Worm (Caenorhabditis elegans): ENCODE measurements around the gene srh-284.

Gene srh-284

DNA sequence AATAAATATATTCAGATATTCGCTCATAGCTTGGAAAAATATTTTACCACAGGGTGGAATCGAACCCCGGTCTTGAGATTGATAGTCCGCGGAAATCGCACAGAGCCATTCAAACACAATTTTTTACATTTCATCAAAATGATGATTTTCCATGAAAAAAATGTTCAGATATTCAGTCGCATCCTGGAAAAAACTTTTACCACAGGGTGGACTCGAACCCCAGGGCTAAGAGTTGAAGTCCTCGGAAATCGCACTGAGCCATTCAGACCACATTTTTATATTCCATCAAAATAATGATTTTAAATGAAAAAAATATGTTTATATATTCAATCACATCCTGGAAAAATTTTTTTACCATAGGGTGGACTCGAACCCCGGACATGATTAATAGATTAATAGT lies 44.8 kb upstream of the srh-284 start:
- TF ChIP-seq sptf-1 (tag; optimal IDR thresholded peaks at IDR 0.05) (no peak), nhr-76 (tag; optimal IDR thresholded peaks at IDR 0.05) (no peak), nhr-28 (tag; optimal IDR thresholded peaks at IDR 0.05) (no peak), unc-30 (tag; optimal IDR thresholded peaks at IDR 0.05) (no peak), nhr-85 (tag) (no peak), rnt-1 (tag; optimal IDR thresholded peaks at IDR 0.05) (no peak), ceh-88 (GFP tag; IDR thresholded peaks at IDR 0.05) (no peak), C04F5.9 (tag; optimal IDR thresholded peaks at IDR 0.05) (no peak), ces-1 (GFP tag; optimal IDR thresholded peaks at IDR 0.05) (no peak), lin-39 (tag; optimal IDR thresholded peaks at IDR 0.05) (no peak), egl-13 (tag; optimal IDR thresholded peaks at IDR 0.05) (no peak), egl-27 (tag; optimal IDR thresholded peaks at IDR 0.05) (no peak), ceh-90 (tag; optimal IDR thresholded peaks at IDR 0.05) (no peak), nhr-237 (tag; optimal IDR thresholded peaks at IDR 0.05) (no peak), nhr-12 (tag; optimal IDR thresholded peaks at IDR 0.05) (no peak), aha-1 (tag; optimal IDR thresholded peaks at IDR 0.05) (no peak), sox-4 (tag; optimal IDR thresholded peaks at IDR 0.05) (no peak), ztf-11 (tag; optimal IDR thresholded peaks at IDR 0.05) (no peak), xbp-1 (tag; optimal IDR thresholded peaks at IDR 0.05) (no peak), zip-4 (GFP tag; optimal IDR thresholded peaks at IDR 0.05) (no peak)

ce11 chrV:17723142-17723781 lies 44.1 kb upstream of the srh-284 start:
- no peak for TF ChIP-seq unc-86 (tag; optimal IDR thresholded peaks at IDR 0.05)
- TF ChIP-seq elt-3 (tag; optimal IDR thresholded peaks at IDR 0.05), result peak in 2 of 6 experiments; percentile 4 to 19
- TF ChIP-seq lin-14 (GFP tag; optimal IDR thresholded peaks at IDR 0.05), result peak; percentile 19
- no peak for TF ChIP-seq fkh-10 (GFP tag; optimal IDR thresholded peaks at IDR 0.05)
- no peak for TF ChIP-seq tbx-2 (tag; optimal IDR thresholded peaks at IDR 0.05)
- TF ChIP-seq C16A3.4 (tag; optimal IDR thresholded peaks at IDR 0.05), result no peak
- TF ChIP-seq nhr-85 (tag), result peak; percentile 76
- no peak for TF ChIP-seq efl-3 (GFP tag; optimal IDR thresholded peaks at IDR 0.05)
- peak; percentile 49 for TF ChIP-seq blmp-1 (tag; optimal IDR thresholded peaks at IDR 0.05)
- peak; percentile 17 for TF ChIP-seq nhr-20 (tag; optimal IDR thresholded peaks at IDR 0.05)
- TF ChIP-seq ceh-82 (tag; optimal IDR thresholded peaks at IDR 0.05), result no peak
- no peak for TF ChIP-seq jun-1 (tag; optimal IDR thresholded peaks at IDR 0.05)
- no peak for TF ChIP-seq C34B4.2 (tag; optimal IDR thresholded peaks at IDR 0.05)
- no peak for TF ChIP-seq C04F5.9 (tag; optimal IDR thresholded peaks at IDR 0.05)
- peak; percentile 17 for TF ChIP-seq elt-2 (tag; optimal IDR thresholded peaks at IDR 0.05)
- TF ChIP-seq ceh-8 (GFP tag; optimal IDR thresholded peaks at IDR 0.05), result no peak
- no peak for TF ChIP-seq vab-15 (tag; optimal IDR thresholded peaks at IDR 0.05)
- TF ChIP-seq nhr-19 (GFP tag; conservative IDR thresholded peaks at IDR 0.05), result peak; percentile 73
- TF ChIP-seq unc-130 (tag; optimal IDR thresholded peaks at IDR 0.05), result no peak
- no peak for TF ChIP-seq nhr-28 (tag; optimal IDR thresholded peaks at IDR 0.05)
- peak in 1 of 2 experiments; percentile 9 for TF ChIP-seq mdl-1 (tag; optimal IDR thresholded peaks at IDR 0.05)

DNA sequence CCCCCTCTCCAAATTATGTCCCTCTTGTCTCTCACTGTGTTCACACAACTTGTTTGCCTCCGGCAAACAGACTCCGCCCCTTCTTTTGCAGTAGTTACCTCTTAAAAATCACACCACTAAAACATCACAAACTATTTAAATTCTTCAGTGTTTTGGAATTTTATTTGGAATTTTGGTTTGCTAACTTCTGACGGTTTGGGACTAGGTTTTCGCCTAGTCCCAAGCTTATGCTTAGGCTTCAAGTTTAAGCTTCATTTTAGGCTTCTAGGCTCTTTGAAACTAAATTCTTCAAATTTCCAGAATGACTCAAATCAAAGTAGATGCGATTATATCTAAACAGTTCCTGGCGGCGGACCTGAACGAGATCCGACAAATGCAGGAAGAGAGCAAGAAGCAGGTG lies 42.6 kb upstream of the srh-284 start, which contains the start of gene fat-5:
Gene fat-5 (plus strand): TSS at position 301 of the 400 bp plus-strand sequence.
- TF ChIP-seq nhr-84 (tag; optimal IDR thresholded peaks at IDR 0.05) (no peak), lin-13 (GFP tag; optimal IDR thresholded peaks at IDR 0.05) (no peak), ceh-90 (tag; optimal IDR thresholded peaks at IDR 0.05) (no peak), isw-1 (GFP tag; IDR thresholded peaks at IDR 0.05) (no peak), ets-5 (GFP tag; IDR thresholded peaks at IDR 0.05) (no peak), irx-1 (tag; optimal IDR thresholded peaks at IDR 0.05) (no peak), sptf-1 (tag; optimal IDR thresholded peaks at IDR 0.05) (no peak), hlh-4 (tag; optimal IDR thresholded peaks at IDR 0.05) (no peak), tlp-1 (tag; optimal IDR thresholded peaks at IDR 0.05) (no peak), pax-3 (tag; optimal IDR thresholded peaks at IDR 0.05) (no peak), dsc-1 (tag; optimal IDR thresholded peaks at IDR 0.05) (no peak)

Data from whole organism, L1 larva.